Worm (Caenorhabditis elegans) whole organism, L1 larva: ENCODE results near the gene cyn-10.
"Not testable (repeated sequence)": the region's sequence is repeated elsewhere in the genome, so short reads cannot be mapped to it uniquely, and the experiment has no call there.

Experiments
- C16A3.4 ChIP-seq: fragments of 150-350 bp; optimal IDR thresholded peaks from 2 replicates; lab custom pipeline; 2014; ENCODE audit warnings: missing biosample characterization, missing genetic modification characterization
- mep-1 ChIP-seq: fragments of 150-350 bp; optimal IDR thresholded peaks from 2 replicates; lab custom pipeline; 2014; ENCODE audit warnings: missing biosample characterization, missing genetic modification characterization
- pag-3 ChIP-seq: sonication (generic microtip); optimal IDR thresholded peaks from 2 replicates; lab custom pipeline; 2017; ENCODE audit warnings: missing genetic modification characterization, mild to moderate bottlenecking, missing compliant biosample characterization, antibody characterized with exemption, borderline replicate concordance; ENCODE audit not compliant: insufficient read depth
- zag-1 ChIP-seq: fragments of 150-350 bp; optimal IDR thresholded peaks from 2 replicates; lab custom pipeline; 2014; ENCODE audit warnings: missing biosample characterization, missing genetic modification characterization

DNA sequence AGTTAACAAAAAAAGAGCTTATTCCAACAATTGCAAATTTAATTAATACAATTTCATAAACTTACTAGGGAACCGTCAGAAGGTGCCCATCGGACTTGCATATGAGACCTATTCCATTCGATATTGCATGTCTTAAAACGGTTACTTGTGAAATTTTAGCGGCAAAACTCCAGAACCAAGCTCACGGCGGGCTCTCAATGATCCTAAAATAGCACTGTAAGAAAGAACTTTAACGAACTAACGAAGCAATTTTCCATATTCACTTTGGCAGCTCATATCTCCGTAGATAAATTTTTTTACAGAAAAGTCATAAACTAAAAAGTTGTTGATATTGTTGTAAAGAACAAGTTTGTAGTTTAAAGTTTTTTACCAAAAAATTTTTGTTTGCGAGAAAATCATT is 5.5 kb downstream of the cyn-10 start, which contains the start of gene B0252.3:
- TF ChIP-seq zag-1, mep-1, C16A3.4, pag-3 (tag; lab: Kevin White, UChicago): not testable (repeated sequence)
